Worm (Caenorhabditis elegans): Measurements from ENCODE around the gene srbc-71.
"Not testable (repeated sequence)": the region's sequence is repeated elsewhere in the genome, so short reads cannot be mapped to it uniquely, and the experiment has no call there.

DNA sequence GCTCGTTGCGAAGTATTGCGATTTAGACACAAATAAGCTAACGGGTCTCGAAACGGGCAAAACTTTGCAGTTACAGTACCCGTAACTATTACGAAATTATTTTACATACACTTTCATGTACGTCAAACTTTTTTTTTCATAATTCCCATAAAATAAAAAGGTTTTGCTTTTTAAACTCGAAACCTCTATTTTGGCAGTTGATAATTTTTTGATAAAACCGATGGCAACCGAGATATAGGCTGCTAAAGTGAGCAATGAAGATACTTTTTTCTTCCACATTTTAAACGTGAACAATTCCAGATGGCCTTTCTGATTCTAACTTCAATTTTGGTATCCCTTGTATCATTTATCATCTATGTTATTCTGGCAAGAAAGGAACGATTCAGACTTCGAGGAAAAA is 28.6 kb downstream of the srbc-71 start, which contains the start of gene cyp-25A6:
- not testable (repeated sequence) for TF ChIP-seq T22C8.4 (GFP tag; IDR thresholded peaks at IDR 0.05); med-1 (GFP tag; optimal IDR thresholded peaks at IDR 0.05; ENCODE audit: insufficient read depth); flt-1 (GFP tag; IDR thresholded peaks at IDR 0.05); ztf-23 (GFP tag; IDR thresholded peaks at IDR 0.05); cog-1 (tag; optimal IDR thresholded peaks at IDR 0.05); tab-1 (GFP tag; IDR thresholded peaks at IDR 0.05); klf-2 (GFP tag; conservative IDR thresholded peaks at IDR 0.05); ztf-29 (GFP tag; IDR thresholded peaks at IDR 0.05); ref-1 (GFP tag; conservative IDR thresholded peaks at IDR 0.05)
